Fruit fly (Drosophila melanogaster) S2 (cell line): ENCODE measurements around the gene CG14712.
A peak's percentile ranks its signal among the peaks of the same experiment; 100 is the strongest.

Experiments
- CG8478 ChIP-seq: fragments of >200 bp; optimal IDR thresholded peaks from 2 replicates; lab custom pipeline; 2018
- CTCF ChIP-seq, 2 experiments: fragments of >200 bp; optimal IDR thresholded peaks; 2 replicates each; lab custom pipeline; 2018

Gene CG14712

dm6 chr3R:11678016-11678415, 49.5 kb downstream of the CG14712 start, which contains the start of gene CG18476:
Gene CG18476 (minus strand): TSS chr3R:11678116.
- no peak for TF ChIP-seq CTCF (optimal IDR thresholded peaks at IDR 0.05; lab: Kevin White, UChicago)
- TF ChIP-seq CG8478 (lab: Kevin White, UChicago), result no peak

dm6 chr3R:11679513-11679912, 51.0 kb downstream of the CG14712 start, which contains the start of the genes Taf12 and Ho:
Gene Taf12 (minus strand): TSS chr3R:11679690.
Gene Ho (plus strand): TSS chr3R:11679743.
- peak in 1 of 2 experiments; percentile 12 for TF ChIP-seq CTCF (optimal IDR thresholded peaks at IDR 0.05; lab: Kevin White, UChicago)
- TF ChIP-seq CG8478 (lab: Kevin White, UChicago), result no peak
